Worm (Caenorhabditis elegans): ENCODE data around the gene npr-1.

DNA sequence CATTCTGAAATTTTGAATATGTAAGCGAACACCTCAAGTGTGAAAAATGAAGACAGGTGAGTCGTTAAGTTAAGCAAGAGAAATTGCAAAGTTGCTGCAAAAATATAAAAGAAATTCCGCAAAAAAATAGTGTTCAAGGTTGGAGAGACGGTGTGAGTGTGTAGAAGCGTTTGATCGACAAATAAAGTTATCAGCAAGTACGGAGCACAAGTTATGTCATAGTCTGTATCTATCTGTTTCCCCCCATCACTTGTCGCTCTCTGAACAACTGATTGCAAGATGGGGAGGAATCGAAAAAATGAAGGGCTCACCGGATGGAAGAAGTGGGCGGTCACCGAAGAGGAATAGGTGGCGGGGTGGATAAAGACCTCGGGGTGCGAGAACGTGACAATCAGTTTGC, 20.7 kb downstream of the npr-1 start, which contains the start of gene lon-2:
- TF ChIP-seq unc-62 (GFP tag; optimal IDR thresholded peaks at IDR 0.05): no peak
- no peak for TF ChIP-seq egl-5 (tag; optimal IDR thresholded peaks at IDR 0.05)
- no peak for TF ChIP-seq lsy-12 (tag; optimal IDR thresholded peaks at IDR 0.05)
- TF ChIP-seq fkh-10 (GFP tag; optimal IDR thresholded peaks at IDR 0.05): no peak
- TF ChIP-seq nhr-237 (tag; optimal IDR thresholded peaks at IDR 0.05): no peak
- TF ChIP-seq nfya-1 (tag; optimal IDR thresholded peaks at IDR 0.05; ENCODE audit: insufficient read depth): no peak
- TF ChIP-seq snpc-4 (tag; optimal IDR thresholded peaks at IDR 0.05): no peak
- no peak for TF ChIP-seq ZK546.5 (tag; optimal IDR thresholded peaks at IDR 0.05)
- no peak for TF ChIP-seq ztf-11 (tag; optimal IDR thresholded peaks at IDR 0.05)

All from whole organism, L3 larva.